Worm (Caenorhabditis elegans) whole organism, L1 larva: ENCODE data around the gene mrpl-32.

Source experiments
- C16A3.4 ChIP-seq: fragments of 150-350 bp; optimal IDR thresholded peaks from 2 replicates; lab custom pipeline; 2014; ENCODE audit warnings: missing biosample characterization, missing genetic modification characterization
- alr-1 ChIP-seq: fragments of 200-800 bp; sonication (Bioruptor generic); optimal IDR thresholded peaks from 2 replicates; lab custom pipeline; 2018; ENCODE audit warnings: borderline replicate concordance, mild to moderate bottlenecking, missing genetic modification characterization, missing compliant biosample characterization
- aly-2 ChIP-seq: fragments of 150-350 bp; optimal IDR thresholded peaks from 2 replicates; lab custom pipeline; 2014; ENCODE audit warnings: missing biosample characterization, missing genetic modification characterization
- blmp-1 ChIP-seq: fragments of 150-350 bp; optimal IDR thresholded peaks from 2 replicates; lab custom pipeline; 2014; ENCODE audit warnings: missing biosample characterization, missing genetic modification characterization
- ceh-63 ChIP-seq: fragments of 200-800 bp; sonication (Bioruptor generic); optimal IDR thresholded peaks from 2 replicates; lab custom pipeline; 2018; ENCODE audit warnings: mild to moderate bottlenecking, missing genetic modification characterization, missing compliant biosample characterization
- ceh-8 ChIP-seq: fragments of 200-800 bp; sonication (Bioruptor generic); optimal IDR thresholded peaks from 2 replicates; lab custom pipeline; 2018; ENCODE audit warnings: mild to moderate bottlenecking, missing genetic modification characterization, moderate library complexity, missing compliant biosample characterization
- ceh-82 ChIP-seq, 3 experiments: fragments of 150-350 bp in 1 of 3; sonication (generic microtip) in 2 of 3; optimal IDR thresholded peaks; 2 replicates each; lab custom pipeline; 2014 to 2017; ENCODE audit warnings: missing biosample characterization in 3 of 3, missing genetic modification characterization in 3 of 3
- ceh-88 ChIP-seq: fragments of 200-800 bp; sonication (Bioruptor generic); IDR thresholded peaks from 2 replicates; pipeline ENCODE4 v1.3.6; 2022; ENCODE audit warnings: missing genetic modification characterization, missing compliant biosample characterization
- ceh-90 ChIP-seq: sonication (generic microtip); optimal IDR thresholded peaks from 2 replicates; lab custom pipeline; 2016; ENCODE audit warnings: missing genetic modification characterization, missing compliant biosample characterization
- ces-1 ChIP-seq: fragments of 150-350 bp; optimal IDR thresholded peaks from 2 replicates; lab custom pipeline; 2014; ENCODE audit warnings: missing biosample characterization, missing genetic modification reagents, missing genetic modification characterization
- dpl-1 ChIP-seq, 3 experiments: fragments of 150-350 bp in 2 of 3; sonication (generic microtip) in 1 of 3; optimal IDR thresholded peaks; 2 replicates each; lab custom pipeline; 2014 to 2017; ENCODE audit warnings: missing biosample characterization in 3 of 3, missing genetic modification characterization in 3 of 3, missing genetic modification reagents in 3 of 3
- dsc-1 ChIP-seq: sonication (generic microtip); optimal IDR thresholded peaks from 2 replicates; lab custom pipeline; 2016; ENCODE audit warnings: mild to moderate bottlenecking, missing genetic modification characterization, missing compliant biosample characterization
- efl-1 ChIP-seq, 4 experiments: fragments of 150-350 bp; optimal IDR thresholded peaks in 3 of 4; peaks in 1 of 4; 1 replicate in 1 of 4; 2 replicates in 3 of 4; lab custom pipeline; 2014; ENCODE audit warnings: missing biosample characterization in 2 of 4, missing genetic modification characterization in 2 of 4, missing genetic modification reagents in 2 of 4
- elt-2 ChIP-seq: sonication (generic microtip); optimal IDR thresholded peaks from 2 replicates; lab custom pipeline; 2016; ENCODE audit warnings: missing genetic modification characterization, mild to moderate bottlenecking, inconsistent platforms, missing compliant biosample characterization, missing genetic modification reagents
- fkh-10 ChIP-seq: sonication (generic microtip); optimal IDR thresholded peaks from 2 replicates; lab custom pipeline; 2017; ENCODE audit warnings: missing biosample characterization, missing genetic modification reagents, missing genetic modification characterization
- fkh-8 ChIP-seq: sonication (generic microtip); optimal IDR thresholded peaks from 2 replicates; lab custom pipeline; 2016; ENCODE audit warnings: mild to moderate bottlenecking, missing genetic modification characterization, missing compliant biosample characterization
- hlh-17 ChIP-seq: fragments of 200-800 bp; sonication (Bioruptor generic); optimal IDR thresholded peaks from 2 replicates; lab custom pipeline; 2018; ENCODE audit warnings: missing genetic modification characterization, mild to moderate bottlenecking, missing compliant biosample characterization, moderate library complexity, borderline replicate concordance
- hlh-4 ChIP-seq: sonication (generic microtip); optimal IDR thresholded peaks from 2 replicates; lab custom pipeline; 2016; ENCODE audit warnings: mild to moderate bottlenecking, missing genetic modification characterization, missing compliant biosample characterization
- irx-1 ChIP-seq: sonication (generic microtip); optimal IDR thresholded peaks from 2 replicates; lab custom pipeline; 2016; ENCODE audit warnings: missing genetic modification characterization, missing compliant biosample characterization
- lin-13 ChIP-seq: fragments of 150-350 bp; optimal IDR thresholded peaks from 2 replicates; lab custom pipeline; 2014; ENCODE audit warnings: missing biosample characterization, missing genetic modification reagents, missing genetic modification characterization
- lin-14 ChIP-seq: fragments of 200-800 bp; sonication (Bioruptor generic); optimal IDR thresholded peaks from 2 replicates; lab custom pipeline; 2018; ENCODE audit warnings: mild to moderate bottlenecking, missing genetic modification characterization, moderate library complexity, missing compliant biosample characterization
- lir-3 ChIP-seq: sonication (generic microtip); optimal IDR thresholded peaks from 2 replicates; lab custom pipeline; 2016; ENCODE audit warnings: mild to moderate bottlenecking, missing genetic modification characterization, moderate library complexity, missing compliant biosample characterization; ENCODE audit not compliant: poor library complexity
- lsy-2 ChIP-seq, 2 experiments: fragments of 150-350 bp; optimal IDR thresholded peaks; 2 replicates each; lab custom pipeline; 2014; ENCODE audit warnings: missing biosample characterization in 2 of 2, missing genetic modification characterization in 2 of 2
- mab-9 ChIP-seq: fragments of 200-800 bp; sonication (Bioruptor generic); IDR thresholded peaks from 2 replicates; pipeline ENCODE4 v1.3.6; 2022; ENCODE audit warnings: missing genetic modification reagents, missing genetic modification characterization, missing compliant biosample characterization
- mdl-1 ChIP-seq, 2 experiments: fragments of 150-350 bp; optimal IDR thresholded peaks; 2 replicates each; lab custom pipeline; 2014 to 2017; ENCODE audit warnings: missing biosample characterization in 2 of 2, missing genetic modification characterization in 2 of 2, inconsistent platforms in 1 of 2
- mef-2 ChIP-seq: fragments of 150-350 bp; optimal IDR thresholded peaks from 2 replicates; lab custom pipeline; 2014; ENCODE audit warnings: missing biosample characterization, missing genetic modification characterization
- mep-1 ChIP-seq: fragments of 150-350 bp; optimal IDR thresholded peaks from 2 replicates; lab custom pipeline; 2014; ENCODE audit warnings: missing biosample characterization, missing genetic modification characterization
- nhr-11 ChIP-seq: fragments of 150-350 bp; optimal IDR thresholded peaks from 2 replicates; lab custom pipeline; 2014; ENCODE audit warnings: missing biosample characterization, missing genetic modification characterization
- nhr-19 ChIP-seq: fragments of 200-800 bp; sonication (Bioruptor generic); conservative IDR thresholded peaks from 2 replicates; pipeline ENCODE4 v1.3.6; 2022; ENCODE audit warnings: missing genetic modification characterization, missing compliant biosample characterization
- nhr-47 ChIP-seq: sonication (generic microtip); optimal IDR thresholded peaks from 2 replicates; lab custom pipeline; 2016; ENCODE audit warnings: mild to moderate bottlenecking, missing genetic modification characterization, moderate library complexity, missing compliant biosample characterization
- nhr-71 ChIP-seq: sonication (generic microtip); optimal IDR thresholded peaks from 2 replicates; lab custom pipeline; 2016; ENCODE audit warnings: mild to moderate bottlenecking, missing genetic modification characterization, moderate library complexity, missing compliant biosample characterization
- nhr-76 ChIP-seq: sonication (generic microtip); optimal IDR thresholded peaks from 2 replicates; lab custom pipeline; 2017; ENCODE audit warnings: missing biosample characterization, missing genetic modification characterization
- nhr-77 ChIP-seq: fragments of 150-350 bp; optimal IDR thresholded peaks from 2 replicates; lab custom pipeline; 2014; ENCODE audit warnings: missing biosample characterization, missing genetic modification characterization
- nhr-84 ChIP-seq: sonication (generic microtip); optimal IDR thresholded peaks from 2 replicates; lab custom pipeline; 2017; ENCODE audit warnings: missing biosample characterization, missing genetic modification characterization
- nhr-85 ChIP-seq: sonication (generic microtip); peaks from one replicate; lab custom pipeline; 2016; ENCODE audit warnings: missing genetic modification characterization, inconsistent platforms, missing compliant biosample characterization
- nhr-90 ChIP-seq: sonication (generic microtip); optimal IDR thresholded peaks from 2 replicates; lab custom pipeline; 2016; ENCODE audit warnings: mild to moderate bottlenecking, missing genetic modification characterization, missing compliant biosample characterization; ENCODE audit not compliant: poor library complexity
- skn-1 ChIP-seq: fragments of 150-350 bp; optimal IDR thresholded peaks from 2 replicates; lab custom pipeline; 2014; ENCODE audit warnings: missing biosample characterization, missing genetic modification characterization
- snu-23 ChIP-seq: sonication (generic microtip); optimal IDR thresholded peaks from 2 replicates; lab custom pipeline; 2016; ENCODE audit warnings: missing genetic modification characterization, missing compliant biosample characterization
- swsn-7 ChIP-seq: sonication (generic microtip); optimal IDR thresholded peaks from 2 replicates; lab custom pipeline; 2016; ENCODE audit warnings: missing genetic modification characterization, missing compliant biosample characterization
- unc-62 ChIP-seq: fragments of 150-350 bp; optimal IDR thresholded peaks from 2 replicates; lab custom pipeline; 2014; ENCODE audit warnings: missing biosample characterization, missing genetic modification reagents, missing genetic modification characterization
- unc-98 ChIP-seq: fragments of 200-800 bp; sonication (Bioruptor generic); IDR thresholded peaks from 2 replicates; pipeline ENCODE4 v1.3.6; 2022; ENCODE audit warnings: missing genetic modification characterization, missing compliant biosample characterization
- vab-15 ChIP-seq: sonication (generic microtip); optimal IDR thresholded peaks from 2 replicates; lab custom pipeline; 2017; ENCODE audit warnings: missing genotype, mild to moderate bottlenecking, missing genetic modification characterization, missing compliant biosample characterization
- ztf-11 ChIP-seq, 2 experiments: sonication (generic microtip); optimal IDR thresholded peaks; 2 replicates each; lab custom pipeline; 2016 to 2017; ENCODE audit warnings: missing genetic modification characterization in 2 of 2, missing biosample characterization in 1 of 2, missing compliant biosample characterization in 1 of 2
- ztf-4 ChIP-seq: fragments of 150-350 bp; optimal IDR thresholded peaks from 2 replicates; lab custom pipeline; 2014; ENCODE audit warnings: missing biosample characterization, missing genetic modification characterization

mrpl-32 gene

DNA sequence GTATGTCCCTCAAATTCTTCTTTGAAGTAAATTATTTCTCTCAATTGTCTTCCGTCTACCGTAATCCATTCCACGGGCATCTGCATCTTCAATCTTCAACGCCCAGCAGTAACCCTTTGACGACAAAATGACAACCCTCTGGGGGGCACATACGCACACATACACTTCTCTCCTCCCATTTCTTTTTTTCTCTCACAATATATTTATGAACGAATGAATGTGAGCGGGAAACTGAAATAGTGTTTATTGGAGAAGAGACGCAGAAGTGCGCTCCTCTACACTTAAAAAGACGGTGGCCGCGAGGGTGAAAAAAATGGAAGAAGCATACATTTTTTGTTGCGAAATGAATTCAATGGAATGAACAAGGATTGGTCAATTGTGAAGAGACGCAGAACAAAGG, 37.6 kb upstream of the mrpl-32 start (continued):
- TF ChIP-seq nhr-77 (tag; lab: Kevin White, UChicago) (peak; percentile 35), fkh-8 (peak; percentile 80), lin-14 (GFP tag; lab: Kevin White, UChicago) (peak; percentile 97), ceh-82 (tag; optimal IDR thresholded peaks at IDR 0.05; lab: Kevin White, UChicago) (peak; percentile 25 to 63 (median 34)), lsy-2 (tag; optimal IDR thresholded peaks at IDR 0.05; lab: Kevin White, UChicago) (peak; percentile 84 to 93), snu-23 (GFP tag; lab: Kevin White, UChicago) (peak; percentile 69)

DNA sequence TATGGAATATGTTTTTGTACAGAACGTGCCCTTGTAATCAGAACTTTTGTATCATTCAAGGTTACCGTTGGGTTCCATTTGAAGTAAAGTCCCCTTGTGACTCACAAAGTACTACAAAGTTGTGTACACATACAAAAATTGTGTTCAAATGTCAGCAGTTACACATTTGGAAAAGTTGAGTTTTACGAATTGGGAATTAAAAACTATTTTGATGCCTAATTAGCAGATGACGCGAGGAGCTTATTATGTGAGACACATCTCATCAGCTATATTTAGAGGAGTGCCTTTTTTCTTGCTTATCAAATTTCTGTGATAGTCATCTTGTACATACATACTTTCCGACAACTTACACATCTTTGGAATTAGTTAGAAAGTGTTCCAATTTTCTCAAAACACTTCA, 36.1 kb upstream of the mrpl-32 start:
- TF ChIP-seq aly-2 (tag; lab: Kevin White, UChicago) (no peak), ceh-8 (peak; percentile 55), swsn-7 (tag; lab: Kevin White, UChicago) (no peak), hlh-4 (tag; lab: Kevin White, UChicago) (no peak)

DNA sequence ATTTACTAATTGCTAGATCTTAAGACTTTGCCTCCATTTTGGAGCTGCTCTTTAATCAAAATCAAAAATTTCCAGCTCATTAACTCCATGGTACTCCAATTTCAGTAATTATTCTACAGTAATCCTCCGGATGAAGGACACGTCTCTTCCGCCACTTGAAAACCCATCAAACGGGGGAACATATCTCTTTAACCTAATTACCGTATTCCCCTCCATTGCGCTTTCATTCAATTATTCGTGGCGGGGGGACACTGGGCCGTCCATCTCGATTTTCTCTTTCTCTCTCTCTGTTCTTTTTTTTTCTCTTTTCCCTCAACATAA, 32.7 kb upstream of the mrpl-32 start:
- peak; percentile 8 for TF ChIP-seq mep-1 (tag; lab: Kevin White, UChicago)
- TF ChIP-seq blmp-1, result peak; percentile 84
- peak; percentile 92 for TF ChIP-seq ces-1
- TF ChIP-seq nhr-76 (tag; lab: Kevin White, UChicago), result no peak

DNA sequence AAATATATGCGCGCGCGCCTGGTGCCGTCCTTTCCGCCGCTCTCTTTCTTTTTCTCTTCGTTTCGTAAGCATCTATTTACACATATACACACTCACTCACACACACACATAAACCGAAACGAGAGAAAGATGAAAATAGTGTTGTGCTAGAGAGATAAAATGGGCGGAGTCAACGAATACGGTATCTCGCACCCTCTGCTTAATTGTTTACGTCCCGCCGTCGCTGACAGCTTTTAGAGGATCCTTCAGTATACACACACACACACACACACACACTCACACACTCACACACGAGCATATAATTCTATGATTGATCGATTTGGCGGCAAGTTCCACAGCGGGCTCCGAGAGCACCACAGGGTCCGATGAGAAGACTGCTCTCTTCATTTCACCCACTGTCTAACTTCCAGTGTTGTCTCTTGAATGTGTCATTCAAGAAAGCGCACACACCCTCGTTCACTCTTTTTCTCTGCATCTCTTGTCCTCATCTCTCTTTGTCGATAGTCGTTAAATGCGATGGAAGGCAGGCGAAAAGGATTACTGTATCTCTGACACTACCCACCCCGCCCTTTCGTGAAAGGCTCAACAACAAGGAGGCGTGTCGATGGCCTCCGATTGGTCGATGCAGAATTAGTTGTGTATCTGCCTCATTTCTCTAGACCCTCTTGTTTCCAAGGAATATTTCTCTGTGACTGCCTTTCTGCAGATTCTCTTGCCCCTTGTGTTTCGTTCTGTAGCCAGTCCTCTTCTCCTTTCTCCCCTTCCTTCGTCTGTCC, 32.2 kb upstream of the mrpl-32 start:
- TF ChIP-seq hlh-17 (no peak), nhr-47 (tag; lab: Kevin White, UChicago) (peak; percentile 95), ceh-63 (GFP tag; lab: Kevin White, UChicago) (peak; percentile 49), ceh-8 (peak; percentile 90), nhr-84 (tag; lab: Kevin White, UChicago) (no peak), fkh-10 (GFP tag; lab: Kevin White, UChicago) (peak; percentile 89), dsc-1 (tag; lab: Kevin White, UChicago) (peak; percentile 91), lin-13 (GFP tag; lab: Kevin White, UChicago) (peak; percentile 92), ceh-90 (tag; lab: Kevin White, UChicago) (peak; percentile 6), mdl-1 (tag; optimal IDR thresholded peaks at IDR 0.05; lab: Kevin White, UChicago) (peak; percentile 41 to 89), elt-2 (tag; lab: Kevin White, UChicago) (peak; percentile 81), nhr-19 (GFP tag; lab: Robert Waterston, UW) (peak; percentile 91), snu-23 (GFP tag; lab: Kevin White, UChicago) (peak; percentile 97), ztf-4 (tag; lab: Kevin White, UChicago) (peak; percentile 97), swsn-7 (tag; lab: Kevin White, UChicago) (peak; percentile 96), nhr-90 (tag; lab: Kevin White, UChicago) (peak; percentile 87), ces-1 (no peak), dpl-1 (GFP tag; optimal IDR thresholded peaks at IDR 0.05; lab: Kevin White, UChicago) (peak; percentile 66 to 73 (median 66)), skn-1 (tag; lab: Kevin White, UChicago) (peak; percentile 83), irx-1 (tag; lab: Kevin White, UChicago) (peak; percentile 93), unc-98 (GFP tag; lab: Robert Waterston, UW) (0 out of 2 replicates have a peak, but pooled peaks have one; percentile 16), mab-9 (GFP tag; lab: Robert Waterston, UW) (no peak; the same call in none of the 2 replicates), ceh-88 (GFP tag; lab: Robert Waterston, UW) (peak; percentile 65), mef-2 (tag; lab: Kevin White, UChicago) (peak; percentile 40), blmp-1 (peak; percentile 85), efl-1 (optimal IDR thresholded peaks at IDR 0.05; lab: Kevin White, UChicago) (peak; percentile 85 to 87), efl-1 (GFP tag; optimal IDR thresholded peaks at IDR 0.05 in 1 of 2; lab: Kevin White, UChicago) (peak; percentile 53 to 95), ceh-82 (tag; optimal IDR thresholded peaks at IDR 0.05; lab: Kevin White, UChicago) (peak; percentile 72 to 83 (median 79)), C16A3.4 (tag; lab: Kevin White, UChicago) (peak; percentile 84), nhr-85 (tag; lab: Kevin White, UChicago) (peak; percentile 95), ztf-11 (tag; optimal IDR thresholded peaks at IDR 0.05; lab: Kevin White, UChicago) (peak in 1 of 2 experiments; percentile 84), lir-3 (tag; lab: Kevin White, UChicago) (peak; percentile 75), nhr-71 (peak; percentile 98), unc-62 (no peak), alr-1 (tag; lab: Kevin White, UChicago) (no peak), nhr-11 (peak; percentile 82), vab-15 (tag; lab: Kevin White, UChicago) (peak; percentile 51)
